Fruit fly (Drosophila melanogaster): ENCODE results near the gene Gr64b.

Gene Gr64b

DNA sequence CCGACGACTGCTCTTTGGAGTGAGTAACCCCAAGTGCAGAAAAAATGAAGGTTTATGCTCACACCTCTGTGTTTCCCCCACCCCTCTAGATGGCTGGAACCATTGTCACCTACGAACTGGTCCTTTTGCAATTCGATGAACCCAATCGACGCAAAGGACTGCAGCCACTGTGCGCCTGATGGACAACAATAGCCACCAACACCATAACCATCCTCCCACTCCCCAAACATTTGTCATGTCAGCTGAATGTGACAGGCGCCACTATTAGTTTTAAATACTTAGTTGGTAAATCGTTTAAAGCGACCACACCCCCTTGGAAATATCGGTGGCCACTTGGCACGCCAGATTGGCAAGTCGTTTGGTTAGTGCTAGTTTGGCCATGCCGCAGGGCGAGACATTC is at the start of gene Gr64b, which contains the start of gene Gr64c:
TSS of gene Gr64b (plus strand) at position 301 of the 400 bp plus-strand sequence.
TSS of gene Gr64c (plus strand) at position 301 of the 400 bp plus-strand sequence.
- no peak for TF ChIP-seq noc (tag; optimal IDR thresholded peaks at IDR 0.05)

DNA sequence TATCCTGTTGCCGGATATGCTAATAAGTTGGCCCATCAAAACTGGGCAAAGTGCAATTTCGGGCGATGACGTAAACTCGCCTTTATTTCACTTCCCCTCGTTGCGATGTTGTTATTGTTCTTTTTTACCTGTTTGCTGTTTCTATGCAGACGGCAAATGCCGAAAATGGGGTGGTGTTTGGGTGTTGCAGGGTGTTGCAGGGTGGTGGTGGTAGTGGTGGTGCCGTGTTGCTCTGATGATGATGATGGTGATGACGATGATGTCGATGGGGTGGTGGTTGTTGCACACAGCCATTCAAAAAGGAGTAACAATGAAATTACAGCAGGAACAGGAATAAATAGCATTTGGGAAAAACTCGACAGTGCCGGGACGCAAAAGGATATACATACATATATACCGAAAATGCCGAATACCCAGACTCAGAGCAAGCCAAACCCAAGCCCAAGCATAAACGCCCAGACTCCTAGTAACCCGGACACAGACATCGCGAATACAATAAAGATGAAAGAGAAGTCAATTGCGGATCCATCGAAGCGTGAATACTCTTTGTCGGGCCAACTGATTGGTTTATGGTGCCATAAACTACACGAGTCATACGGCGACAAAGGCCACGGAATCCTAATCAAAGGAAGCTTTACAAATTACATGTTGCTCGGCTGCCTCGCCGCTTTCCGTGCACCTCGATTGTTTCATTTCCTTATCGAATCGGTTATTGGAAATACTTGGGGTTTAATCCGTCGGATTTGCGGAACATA is 49.5 kb upstream of the Gr64b start:
- TF ChIP-seq noc (tag; optimal IDR thresholded peaks at IDR 0.05), result no peak

DNA sequence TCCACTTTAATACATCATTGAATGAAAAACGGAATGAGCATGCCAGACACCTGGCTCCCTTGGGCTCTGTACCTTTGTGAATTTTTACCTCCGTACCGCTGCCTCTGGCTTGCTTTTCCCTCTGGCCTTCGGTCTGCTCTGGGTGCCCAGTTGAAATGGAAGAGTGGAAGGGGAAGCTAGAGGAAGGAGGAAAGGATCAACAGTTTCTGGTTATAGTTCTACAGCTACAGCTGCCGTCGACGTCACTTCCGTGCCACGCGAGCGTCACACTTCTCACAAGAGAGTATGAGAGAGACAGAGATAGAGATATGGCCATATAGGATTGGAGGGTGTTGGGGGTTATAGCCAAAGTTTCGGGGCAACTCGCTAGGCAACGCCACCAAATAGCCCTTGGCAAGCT is 48.4 kb upstream of the Gr64b start:
- no peak for TF ChIP-seq noc (tag; optimal IDR thresholded peaks at IDR 0.05)

DNA sequence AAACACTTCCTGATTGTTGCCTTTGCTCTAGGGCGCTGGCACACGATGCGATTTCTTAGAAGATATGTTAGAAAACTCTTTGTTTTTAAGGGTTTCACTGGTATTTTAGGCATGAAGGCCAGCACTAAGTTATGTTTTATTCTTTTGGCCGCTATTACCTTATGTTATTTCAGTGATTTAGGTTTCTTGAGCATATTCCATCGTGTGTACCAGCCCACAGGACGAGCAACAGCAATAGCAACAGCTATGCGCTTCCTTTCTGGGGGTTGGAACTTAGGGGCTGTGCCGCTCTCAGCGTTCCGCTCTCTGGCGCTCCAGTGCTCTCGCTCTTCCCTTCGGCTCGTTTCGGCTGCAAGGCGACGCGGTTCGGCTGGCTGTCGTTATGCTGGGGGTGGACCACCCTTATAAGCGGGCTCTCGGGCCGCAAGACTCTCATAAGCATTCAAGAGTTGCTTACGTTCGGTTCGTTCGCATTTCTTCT is 44.9 kb upstream of the Gr64b start, which contains the start of gene scrt:
TSS of gene scrt (plus strand) at position 431 of the 481 bp plus-strand sequence.
- no peak for TF ChIP-seq noc (tag; optimal IDR thresholded peaks at IDR 0.05)

DNA sequence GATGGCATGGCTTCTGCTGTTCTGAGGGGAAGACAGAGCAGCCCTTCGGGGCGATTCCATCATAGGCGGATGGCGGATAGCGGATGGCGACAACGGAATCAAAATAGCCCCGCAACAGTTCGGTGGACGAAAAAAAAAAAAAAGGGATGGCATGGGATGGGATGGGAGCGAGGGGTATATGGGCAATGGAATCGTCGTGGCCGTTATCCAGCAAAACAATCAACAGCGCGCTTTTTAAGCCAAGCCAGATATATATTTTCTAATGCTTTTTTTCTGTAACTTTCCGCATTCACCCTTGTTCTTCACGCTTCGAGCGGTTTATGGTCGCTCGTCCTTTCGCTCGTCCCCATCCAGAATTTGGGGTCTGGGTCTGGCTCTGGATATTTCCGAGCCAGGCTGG is 32.9 kb upstream of the Gr64b start:
- no peak for TF ChIP-seq noc (tag; optimal IDR thresholded peaks at IDR 0.05)

DNA sequence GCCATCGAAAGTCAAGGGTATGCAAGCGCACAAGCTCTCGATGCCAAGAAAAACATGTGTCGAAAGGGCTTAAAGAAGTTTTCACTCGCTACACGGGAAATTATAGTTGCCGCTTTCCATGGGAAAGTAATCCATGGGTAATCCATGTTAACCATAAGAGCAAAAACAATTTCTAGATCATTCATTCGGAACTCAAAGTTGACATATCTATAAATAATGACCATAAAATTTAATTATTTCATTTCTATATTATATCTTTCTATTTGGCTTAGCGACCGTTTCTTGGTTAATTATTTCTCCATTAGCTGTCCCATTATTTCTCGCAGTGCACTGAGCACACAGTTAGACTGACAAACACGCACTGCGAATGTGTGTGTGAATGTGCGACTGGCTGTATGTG is 27.7 kb upstream of the Gr64b start:
- TF ChIP-seq noc (tag; optimal IDR thresholded peaks at IDR 0.05), result no peak

DNA sequence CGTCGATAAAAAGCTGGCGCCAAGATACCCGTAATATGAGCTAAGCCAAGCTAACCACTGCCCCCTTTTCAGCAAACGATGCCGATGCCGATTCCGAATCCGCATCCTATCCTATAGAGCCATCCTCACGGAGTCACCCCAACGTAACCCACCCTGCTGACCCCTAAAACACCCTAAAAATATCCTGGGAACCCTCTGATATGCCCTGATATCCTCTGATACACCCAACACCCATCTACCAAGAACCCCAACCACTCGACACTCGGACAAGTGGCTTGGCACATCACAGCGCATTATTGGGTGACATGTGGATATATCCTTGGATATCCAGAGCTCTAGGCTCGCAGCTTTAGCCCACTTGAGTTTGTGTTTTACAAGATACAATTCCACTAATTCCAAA is 26.9 kb upstream of the Gr64b start:
- TF ChIP-seq noc (tag; optimal IDR thresholded peaks at IDR 0.05), result no peak

DNA sequence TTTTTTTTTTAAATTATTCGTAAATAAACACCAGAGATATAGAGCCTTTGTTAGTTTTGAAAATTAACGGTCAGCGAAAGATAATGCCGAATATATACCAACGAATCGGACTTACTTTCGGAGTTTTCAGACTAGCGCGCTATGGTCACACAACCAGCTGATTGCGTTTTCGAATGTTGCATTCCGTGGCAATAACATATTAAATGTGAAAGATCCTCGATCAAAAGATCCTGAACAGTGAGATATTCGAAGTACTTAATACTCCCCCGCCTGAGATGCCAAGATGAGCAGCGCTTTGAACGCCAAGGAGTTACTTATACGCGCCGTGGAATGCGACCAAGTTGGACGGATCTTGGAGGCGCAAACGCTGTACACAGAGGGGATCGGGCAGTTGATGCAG is 25.1 kb upstream of the Gr64b start, which contains the start of gene CG14985:
TSS of gene CG14985 (plus strand) at position 159 of the 400 bp plus-strand sequence.
- TF ChIP-seq noc (tag; optimal IDR thresholded peaks at IDR 0.05), result no peak

DNA sequence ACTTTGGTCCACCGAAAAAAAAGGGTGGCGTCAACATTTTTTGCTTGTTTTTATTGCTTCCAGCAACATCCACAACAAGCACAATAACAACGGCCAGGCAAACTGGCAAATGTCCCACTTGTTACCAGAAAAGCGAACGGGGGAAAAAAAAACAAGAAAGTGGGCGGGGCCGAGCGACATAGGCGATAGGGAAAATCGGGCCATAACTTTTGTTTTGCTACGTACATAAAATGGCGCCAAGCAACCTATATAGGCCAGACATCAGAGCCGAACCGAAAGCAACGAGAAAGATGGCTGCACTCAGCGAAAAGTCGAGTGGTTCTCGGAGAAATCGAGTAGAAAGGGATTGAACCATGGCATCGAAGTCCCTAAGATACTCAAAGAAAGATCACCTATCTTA is 21.1 kb upstream of the Gr64b start:
- no peak for TF ChIP-seq noc (tag; optimal IDR thresholded peaks at IDR 0.05)

DNA sequence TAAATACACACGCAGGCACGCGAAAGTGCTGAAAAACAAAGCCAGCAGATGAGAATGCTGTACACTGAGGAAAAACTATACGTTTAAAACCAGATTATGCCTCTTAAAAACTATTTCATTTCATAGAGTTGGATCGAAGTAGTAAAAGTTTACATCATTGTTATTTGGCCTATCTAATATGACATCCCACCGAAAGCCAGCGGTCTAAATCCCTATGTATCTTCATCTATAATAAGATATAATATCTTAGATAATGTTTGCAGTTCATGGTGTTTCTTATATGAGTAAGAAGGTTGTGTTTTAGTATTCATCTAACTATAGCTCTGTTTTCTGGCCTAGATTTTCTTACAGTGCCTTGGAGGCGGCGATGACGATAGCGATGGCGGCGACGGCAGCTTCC is 18.3 kb upstream of the Gr64b start:
- TF ChIP-seq noc (tag; optimal IDR thresholded peaks at IDR 0.05), result no peak

DNA sequence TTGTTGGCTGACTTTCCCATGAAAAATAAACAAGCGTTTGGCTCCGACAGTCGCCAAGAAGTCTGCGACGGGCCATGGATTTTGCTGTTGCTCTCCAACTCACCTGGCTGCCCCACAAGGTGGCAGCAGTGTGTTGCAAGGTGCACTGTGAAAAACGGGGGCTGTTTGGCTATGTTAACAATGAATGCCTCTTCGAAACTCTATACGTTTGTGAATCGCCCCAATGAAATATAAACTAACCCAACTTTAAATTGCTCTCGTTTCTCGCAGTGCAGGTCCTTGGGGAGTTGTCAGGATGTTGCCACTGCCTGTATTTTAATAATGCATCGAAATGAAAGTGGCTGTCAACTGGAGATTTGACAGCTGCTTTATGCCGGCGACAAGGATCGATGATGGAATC is 14.1 kb upstream of the Gr64b start:
- TF ChIP-seq noc (tag; optimal IDR thresholded peaks at IDR 0.05), result no peak

DNA sequence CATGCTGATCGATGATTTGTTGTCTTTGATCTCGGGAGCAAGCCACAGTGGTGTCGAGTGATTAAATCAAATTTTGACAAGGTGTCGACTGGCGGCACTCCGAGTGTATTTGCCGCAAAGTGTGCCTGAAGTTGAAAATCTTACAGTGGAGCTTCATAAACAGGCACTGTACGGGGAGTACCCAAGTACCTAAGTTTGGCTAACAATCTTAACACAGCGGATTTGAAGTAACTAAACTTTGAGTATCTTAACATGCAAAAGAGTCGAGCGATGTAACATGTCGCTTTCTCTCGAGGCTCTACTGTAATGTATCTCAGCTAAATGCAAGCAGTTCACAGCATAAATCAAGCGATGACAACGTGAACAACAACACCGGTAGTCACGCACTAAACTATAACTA is 11.7 kb upstream of the Gr64b start:
- TF ChIP-seq noc (tag; optimal IDR thresholded peaks at IDR 0.05), result no peak

DNA sequence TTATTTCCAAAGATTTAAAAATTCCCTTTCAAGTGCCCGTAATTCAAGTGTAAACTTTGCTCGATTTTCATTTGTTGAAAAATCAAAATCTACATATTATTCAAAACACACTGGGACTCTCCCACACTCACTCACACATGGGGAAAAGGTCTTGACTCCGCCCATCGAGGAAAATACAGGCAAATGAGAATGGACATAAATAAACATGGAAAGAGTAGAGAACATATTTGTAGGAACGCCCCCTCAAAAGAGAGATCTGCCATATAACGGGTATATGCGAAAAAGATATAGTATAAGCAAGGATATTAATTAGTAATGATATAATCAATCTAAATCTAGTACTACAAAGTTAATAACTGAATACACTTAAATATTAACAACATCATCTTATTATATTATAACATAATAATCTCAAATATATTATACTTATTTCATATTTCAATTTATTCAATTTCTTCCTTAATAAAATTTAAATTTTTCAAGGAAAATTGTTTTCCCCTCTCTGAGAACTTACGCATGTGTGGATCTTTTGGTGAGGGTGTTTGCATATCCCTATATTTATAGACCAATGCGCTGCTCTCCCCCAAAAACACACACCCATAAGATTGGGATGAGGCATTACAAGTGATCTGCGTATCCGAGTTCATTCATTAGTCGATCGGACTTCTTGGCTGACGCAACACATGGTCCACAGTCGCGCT is 10.0 kb upstream of the Gr64b start, which contains the start of gene FoxL1:
TSS of gene FoxL1 (plus strand) at position 651 of the 701 bp plus-strand sequence.
- no peak for TF ChIP-seq noc (tag; optimal IDR thresholded peaks at IDR 0.05)

DNA sequence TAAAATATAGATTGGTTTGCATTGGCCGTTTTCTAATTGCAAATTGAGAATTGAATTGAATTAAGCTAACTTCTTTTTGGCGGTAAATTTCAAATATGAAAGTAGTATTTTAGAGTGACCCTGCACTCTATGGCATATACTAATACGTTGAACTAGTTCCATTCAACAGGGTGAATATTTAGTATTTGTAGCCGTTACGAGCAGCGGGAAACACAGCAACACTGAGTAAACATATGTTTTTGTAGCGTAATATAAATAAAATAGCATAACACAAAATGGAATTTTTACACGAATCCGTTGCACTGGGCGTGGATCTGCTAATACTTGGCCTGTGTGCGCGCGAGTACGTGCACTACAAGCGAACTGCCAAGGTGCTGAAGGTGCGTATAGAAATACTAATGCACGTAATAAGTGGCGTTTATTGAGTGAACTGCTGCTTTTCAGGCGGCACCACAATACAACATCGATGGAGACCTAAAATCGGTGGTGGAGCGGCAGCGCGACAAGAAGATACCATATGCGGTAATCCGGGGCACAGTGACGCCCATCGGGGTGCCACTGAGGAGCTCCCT is 7.1 kb upstream of the Gr64b start, which contains the start of gene Mul1:
TSS of gene Mul1 (plus strand) at position 198 of the 572 bp plus-strand sequence.
- no peak for TF ChIP-seq noc (tag; optimal IDR thresholded peaks at IDR 0.05)

DNA sequence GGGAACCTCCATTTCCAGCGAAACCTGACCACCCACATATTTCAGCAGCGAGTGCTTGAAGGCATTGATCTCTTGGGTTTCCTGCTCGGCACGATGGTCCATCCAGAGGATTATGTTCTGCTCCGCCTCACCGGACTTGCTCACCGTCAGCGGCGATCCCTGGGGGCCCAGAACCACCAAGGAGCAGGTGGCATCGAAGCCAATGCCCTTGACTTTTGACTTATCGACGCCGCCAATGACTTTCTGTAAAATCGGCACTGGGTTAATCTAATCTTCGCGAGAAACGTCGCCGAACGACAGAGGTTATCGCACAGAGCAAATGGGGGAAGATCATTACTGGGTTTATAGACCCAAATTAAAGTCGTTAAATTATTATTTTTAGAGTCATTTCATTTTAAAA is 3.9 kb upstream of the Gr64b start:
- no peak for TF ChIP-seq noc (tag; optimal IDR thresholded peaks at IDR 0.05)

DNA sequence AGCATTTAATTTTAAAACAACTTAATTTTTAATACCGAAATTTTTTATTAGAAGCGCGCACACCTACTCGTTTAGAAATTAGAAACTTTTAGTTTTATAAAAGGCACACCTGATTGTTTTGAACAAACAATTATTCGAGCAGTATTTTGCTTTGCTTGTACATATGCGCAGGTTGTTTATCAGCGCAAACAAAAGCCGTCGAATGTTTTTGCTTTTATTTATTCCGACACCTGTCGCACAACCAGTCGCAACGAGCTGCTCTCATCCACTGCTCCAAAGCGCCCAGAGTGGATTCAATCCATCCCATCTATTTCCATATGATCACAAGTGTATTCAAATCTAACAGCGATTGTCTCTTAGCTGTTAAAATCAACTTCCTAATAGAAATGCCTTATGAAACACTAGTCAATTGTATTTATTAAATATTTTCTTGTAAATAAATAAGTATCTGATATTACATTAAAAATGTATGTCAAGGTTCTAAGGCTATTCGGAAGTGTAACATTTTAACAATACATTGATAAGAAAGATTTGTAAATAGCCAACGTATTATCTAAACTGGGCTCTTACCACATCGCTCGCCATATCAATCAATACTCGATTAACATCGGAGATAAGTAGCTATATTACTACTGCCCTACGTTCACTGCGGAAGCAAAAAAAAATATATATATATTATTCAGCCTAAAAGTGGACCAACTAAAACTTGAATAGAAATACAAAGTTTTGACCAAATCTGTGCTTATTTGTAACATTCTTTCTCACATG is 2.5 kb upstream of the Gr64b start, which contains the start of gene CG11594:
TSS of gene CG11594 (minus strand) at position 274 of the 768 bp plus-strand sequence.
- no peak for TF ChIP-seq noc (tag; optimal IDR thresholded peaks at IDR 0.05)

All from whole organism, larva.